Worm (Caenorhabditis elegans) whole organism, young adult: ENCODE results near the gene srw-87.

ENCODE experiments used
- B0035.1 ChIP-seq: sonication (generic microtip); optimal IDR thresholded peaks from 2 replicates; lab custom pipeline; 2016; ENCODE audit warnings: missing genetic modification characterization, mild to moderate bottlenecking, missing compliant biosample characterization, missing genotype, missing genetic modification reagents
- B0261.1 ChIP-seq: sonication (generic microtip); optimal IDR thresholded peaks from 2 replicates; lab custom pipeline; 2016; ENCODE audit warnings: mild to moderate bottlenecking, missing genetic modification characterization, moderate library complexity, missing compliant biosample characterization
- B0336.3 ChIP-seq: fragments of 200-800 bp; sonication (Bioruptor generic); IDR thresholded peaks from 2 replicates; pipeline ENCODE4 v1.3.6; 2022; ENCODE audit warnings: missing genetic modification characterization, missing compliant biosample characterization
- D2030.7 ChIP-seq: fragments of 200-800 bp; sonication (Bioruptor generic); IDR thresholded peaks from 2 replicates; pipeline ENCODE4 v1.3.6; 2022; ENCODE audit warnings: missing genetic modification reagents, missing genetic modification characterization, missing compliant biosample characterization
- F10E7.11 ChIP-seq: sonication (generic microtip); optimal IDR thresholded peaks from 2 replicates; lab custom pipeline; 2017; ENCODE audit warnings: mild to moderate bottlenecking, missing genetic modification characterization, moderate library complexity, missing compliant biosample characterization
- F37B4.10 ChIP-seq: fragments of 200-800 bp; sonication (Bioruptor generic); IDR thresholded peaks from 2 replicates; pipeline ENCODE4 v1.3.6; 2022; ENCODE audit warnings: missing genetic modification characterization, missing compliant biosample characterization
- F49E8.2 ChIP-seq: sonication (generic microtip); optimal IDR thresholded peaks from 3 replicates; lab custom pipeline; 2017; ENCODE audit warnings: missing genetic modification characterization, mild to moderate bottlenecking, missing compliant biosample characterization, antibody characterized with exemption, moderate library complexity; ENCODE audit not compliant: insufficient read depth
- F52B5.7 ChIP-seq: sonication (generic microtip); optimal IDR thresholded peaks from 2 replicates; lab custom pipeline; 2016; ENCODE audit warnings: mild to moderate bottlenecking, missing genetic modification characterization, missing compliant biosample characterization
- K11D2.4 ChIP-seq: fragments of 200-800 bp; sonication (Bioruptor generic); IDR thresholded peaks from 2 replicates; pipeline ENCODE4 v1.3.6; 2022; ENCODE audit warnings: missing genetic modification reagents, missing genetic modification characterization, missing compliant biosample characterization
- Y53F4B.3 ChIP-seq: fragments of 200-800 bp; sonication (Bioruptor generic); IDR thresholded peaks from 2 replicates; pipeline ENCODE4 v1.3.6; 2022; ENCODE audit warnings: missing genetic modification reagents, missing genetic modification characterization, missing compliant biosample characterization
- Y67H2A.10 ChIP-seq: fragments of 200-800 bp; sonication (Bioruptor generic); conservative IDR thresholded peaks from 2 replicates; pipeline ENCODE4 v1.3.6; 2022; ENCODE audit warnings: missing genetic modification reagents, missing genetic modification characterization, missing compliant biosample characterization
- Y79H2A.3 ChIP-seq: fragments of 200-800 bp; sonication (Bioruptor generic); conservative IDR thresholded peaks from 2 replicates; pipeline ENCODE4 v1.3.6; 2022; ENCODE audit warnings: missing genetic modification reagents, missing genetic modification characterization, missing compliant biosample characterization
- ZK185.1 ChIP-seq: sonication (generic microtip); optimal IDR thresholded peaks from 2 replicates; lab custom pipeline; 2016; ENCODE audit warnings: mild to moderate bottlenecking, missing genetic modification characterization, missing compliant biosample characterization; ENCODE audit not compliant: poor library complexity, severe bottlenecking
- atf-7 ChIP-seq: sonication (generic microtip); optimal IDR thresholded peaks from 2 replicates; lab custom pipeline; 2017; ENCODE audit warnings: mild to moderate bottlenecking, missing genetic modification characterization, missing compliant biosample characterization
- attf-6 ChIP-seq: fragments of 200-800 bp; sonication (Bioruptor generic); IDR thresholded peaks from 2 replicates; pipeline ENCODE4 v1.3.6; 2022; ENCODE audit warnings: missing genetic modification reagents, missing genetic modification characterization, missing compliant biosample characterization
- bed-1 ChIP-seq: fragments of 200-800 bp; sonication (Bioruptor generic); IDR thresholded peaks from 2 replicates; pipeline ENCODE4 v1.3.6; 2022; ENCODE audit warnings: missing genetic modification reagents, missing genetic modification characterization, missing compliant biosample characterization
- cebp-2 ChIP-seq: fragments of 200-800 bp; sonication (Bioruptor generic); IDR thresholded peaks from 2 replicates; pipeline ENCODE4 v1.3.6; 2022; ENCODE audit warnings: missing genetic modification characterization, missing compliant biosample characterization
- chd-7 ChIP-seq: sonication (generic microtip); optimal IDR thresholded peaks from 2 replicates; lab custom pipeline; 2016; ENCODE audit warnings: mild to moderate bottlenecking, missing genetic modification characterization, moderate library complexity, missing compliant biosample characterization
- dox-1 ChIP-seq: fragments of 200-800 bp; sonication (Bioruptor generic); IDR thresholded peaks from 2 replicates; pipeline ENCODE4 v1.3.6; 2022; ENCODE audit warnings: missing genetic modification reagents, missing genetic modification characterization, missing compliant biosample characterization
- dpff-1 ChIP-seq: sonication (generic microtip); optimal IDR thresholded peaks from 2 replicates; lab custom pipeline; 2017; ENCODE audit warnings: mild to moderate bottlenecking, missing genetic modification characterization, missing compliant biosample characterization
- dpl-1 ChIP-seq: fragments of 150-350 bp; optimal IDR thresholded peaks from 2 replicates; lab custom pipeline; 2014; ENCODE audit warnings: missing biosample characterization, missing genetic modification reagents, missing genetic modification characterization
- ekl-4 ChIP-seq: fragments of 200-800 bp; sonication (Bioruptor generic); IDR thresholded peaks from 2 replicates; pipeline ENCODE4 v1.3.6; 2022; ENCODE audit warnings: missing genetic modification reagents, missing genetic modification characterization, missing compliant biosample characterization
- fkh-3 ChIP-seq: sonication (generic microtip); optimal IDR thresholded peaks from 2 replicates; lab custom pipeline; 2016; ENCODE audit warnings: mild to moderate bottlenecking, missing genetic modification characterization, missing compliant biosample characterization
- gei-17 ChIP-seq: fragments of 200-800 bp; sonication (Bioruptor generic); optimal IDR thresholded peaks from 2 replicates; lab custom pipeline; 2018; ENCODE audit warnings: mild to moderate bottlenecking, missing genetic modification characterization, missing compliant biosample characterization
- hmg-1.2 ChIP-seq: fragments of 200-800 bp; sonication (Bioruptor generic); IDR thresholded peaks from 2 replicates; pipeline ENCODE4 v1.3.6; 2022; ENCODE audit warnings: missing genetic modification reagents, missing genetic modification characterization, missing compliant biosample characterization
- lag-1 ChIP-seq: fragments of 200-800 bp; sonication (Bioruptor generic); IDR thresholded peaks from 2 replicates; pipeline ENCODE4 v1.3.6; 2022; ENCODE audit warnings: missing genetic modification reagents, missing genetic modification characterization, missing compliant biosample characterization
- let-526 ChIP-seq: fragments of 200-800 bp; sonication (Bioruptor generic); IDR thresholded peaks from 2 replicates; pipeline ENCODE4 v1.3.6; 2022; ENCODE audit warnings: missing genetic modification reagents, missing genetic modification characterization, missing compliant biosample characterization
- lin-26 ChIP-seq: fragments of 200-800 bp; sonication (Bioruptor generic); IDR thresholded peaks from 2 replicates; pipeline ENCODE4 v1.3.6; 2022; ENCODE audit warnings: missing genetic modification reagents, missing genetic modification characterization, missing compliant biosample characterization
- lin-35 ChIP-seq, 3 experiments: fragments of 150-350 bp in 2 of 3; sonication (generic microtip) in 1 of 3; optimal IDR thresholded peaks; 2 replicates each; lab custom pipeline; 2014 to 2018; ENCODE audit warnings: missing biosample characterization in 3 of 3, missing genetic modification characterization in 3 of 3, missing genetic modification reagents in 3 of 3
- lin-40 ChIP-seq: sonication (generic microtip); optimal IDR thresholded peaks from 2 replicates; lab custom pipeline; 2016; ENCODE audit warnings: missing genetic modification characterization, mild to moderate bottlenecking, missing compliant biosample characterization, missing genotype, missing genetic modification reagents
- lsl-1 ChIP-seq: fragments of 200-800 bp; sonication (Bioruptor generic); optimal IDR thresholded peaks from 2 replicates; lab custom pipeline; 2018; ENCODE audit warnings: mild to moderate bottlenecking, missing genetic modification characterization, moderate library complexity, missing compliant biosample characterization
- madf-6 ChIP-seq: fragments of 200-800 bp; sonication (Bioruptor generic); IDR thresholded peaks from 2 replicates; pipeline ENCODE4 v1.3.6; 2022; ENCODE audit warnings: missing genetic modification reagents, missing genetic modification characterization, missing compliant biosample characterization
- mel-28 ChIP-seq: sonication (generic microtip); optimal IDR thresholded peaks from 2 replicates; lab custom pipeline; 2016; ENCODE audit warnings: borderline replicate concordance, mild to moderate bottlenecking, missing genetic modification characterization, missing compliant biosample characterization
- mes-4 ChIP-seq: sonication (generic microtip); optimal IDR thresholded peaks from 2 replicates; lab custom pipeline; 2016; ENCODE audit warnings: missing genotype, missing genetic modification characterization, missing compliant biosample characterization
- nhr-27 ChIP-seq: fragments of 200-800 bp; sonication (Bioruptor generic); optimal IDR thresholded peaks from 2 replicates; lab custom pipeline; 2018; ENCODE audit warnings: mild to moderate bottlenecking, missing genetic modification characterization, moderate library complexity, missing compliant biosample characterization
- nhr-80 ChIP-seq: sonication (generic microtip); optimal IDR thresholded peaks from 2 replicates; lab custom pipeline; 2016; ENCODE audit warnings: missing genetic modification characterization, missing compliant biosample characterization
- nhr-90 ChIP-seq: sonication (generic microtip); optimal IDR thresholded peaks from 2 replicates; lab custom pipeline; 2016; ENCODE audit warnings: missing genotype, mild to moderate bottlenecking, missing genetic modification characterization, missing compliant biosample characterization
- pbrm-1 ChIP-seq: fragments of 200-800 bp; sonication (Bioruptor generic); IDR thresholded peaks from 2 replicates; pipeline ENCODE4 v1.3.6; 2022; ENCODE audit warnings: missing genetic modification reagents, missing genetic modification characterization, missing compliant biosample characterization
- rcor-1 ChIP-seq: fragments of 200-800 bp; sonication (Bioruptor generic); IDR thresholded peaks from 2 replicates; pipeline ENCODE4 v1.3.6; 2022; ENCODE audit warnings: missing genetic modification reagents, missing genetic modification characterization, missing compliant biosample characterization
- repo-1 ChIP-seq: sonication (generic microtip); optimal IDR thresholded peaks from 2 replicates; lab custom pipeline; 2017; ENCODE audit warnings: mild to moderate bottlenecking, missing genetic modification characterization, missing compliant biosample characterization
- rpc-1 ChIP-seq, 2 experiments: fragments of 150-350 bp in 1 of 2; sonication (generic microtip) in 1 of 2; optimal IDR thresholded peaks; 2 replicates each; lab custom pipeline; 2014 to 2018; ENCODE audit warnings: missing biosample characterization in 1 of 2, missing genetic modification characterization in 1 of 2, missing genetic modification reagents in 1 of 2, missing genotype in 1 of 2
- sdz-38 ChIP-seq: sonication (generic microtip); optimal IDR thresholded peaks from 2 replicates; lab custom pipeline; 2016; ENCODE audit warnings: missing genotype, missing genetic modification characterization, missing compliant biosample characterization
- sea-2 ChIP-seq: fragments of 200-800 bp; sonication (Bioruptor generic); IDR thresholded peaks from 2 replicates; pipeline ENCODE4 v1.3.6; 2022; ENCODE audit warnings: missing genetic modification characterization, missing compliant biosample characterization
- snpc-1.3 ChIP-seq: sonication (generic microtip); optimal IDR thresholded peaks from 2 replicates; lab custom pipeline; 2017; ENCODE audit warnings: missing genetic modification characterization, mild to moderate bottlenecking, missing compliant biosample characterization, antibody characterized with exemption, moderate library complexity, missing genotype, missing genetic modification reagents; ENCODE audit not compliant: insufficient read depth
- snpc-3.4 ChIP-seq: sonication (generic microtip); optimal IDR thresholded peaks from 2 replicates; lab custom pipeline; 2017; ENCODE audit warnings: missing genetic modification characterization, mild to moderate bottlenecking, missing compliant biosample characterization, antibody characterized with exemption, moderate library complexity, missing genotype, missing genetic modification reagents
- somi-1 ChIP-seq: fragments of 200-800 bp; sonication (Bioruptor generic); optimal IDR thresholded peaks from 2 replicates; lab custom pipeline; 2018; ENCODE audit warnings: mild to moderate bottlenecking, missing genetic modification characterization, missing compliant biosample characterization
- tbx-9 ChIP-seq: sonication (generic microtip); optimal IDR thresholded peaks from 2 replicates; lab custom pipeline; 2016; ENCODE audit warnings: borderline replicate concordance, missing genetic modification characterization, inconsistent platforms, missing compliant biosample characterization
- unc-62 ChIP-seq: fragments of 150-350 bp; optimal IDR thresholded peaks from 2 replicates; lab custom pipeline; 2014; ENCODE audit warnings: missing biosample characterization, missing genetic modification reagents, missing genetic modification characterization
- ztf-18 ChIP-seq: sonication (generic microtip); optimal IDR thresholded peaks from 2 replicates; lab custom pipeline; 2016; ENCODE audit warnings: missing genotype, mild to moderate bottlenecking, missing genetic modification characterization, missing compliant biosample characterization

Gene srw-87

ce11 chrV:16355941-16356340 lies 19.5 kb downstream of the srw-87 start (continued):
- TF ChIP-seq let-526 (0 out of 2 replicates have a peak, but pooled peaks have one; percentile 37), rpc-1 (optimal IDR thresholded peaks at IDR 0.05; lab: Kevin White, UChicago) (no peak), rpc-1 (tag; optimal IDR thresholded peaks at IDR 0.05; lab: Kevin White, UChicago) (no peak), madf-6 (GFP tag; lab: Robert Waterston, UW) (no peak; the same call in 1 of the 2 replicates), dox-1 (GFP tag; lab: Robert Waterston, UW) (peak; percentile 94), snpc-1.3 (tag; lab: Kevin White, UChicago) (no peak), lin-35 (GFP tag; optimal IDR thresholded peaks at IDR 0.05; lab: Kevin White, UChicago) (peak in 1 of 3 experiments; percentile 64), nhr-27 (peak; percentile 14), ztf-18 (tag; lab: Kevin White, UChicago) (peak; percentile 47), B0336.3 (GFP tag; lab: Robert Waterston, UW) (peak; percentile 95), chd-7 (tag; lab: Kevin White, UChicago) (peak; percentile 91), somi-1 (GFP tag; lab: Kevin White, UChicago) (peak; percentile 91), cebp-2 (no peak), unc-62 (GFP tag; lab: Kevin White, UChicago) (no peak), nhr-90 (tag; lab: Kevin White, UChicago) (peak; percentile 63), hmg-1.2 (peak; percentile 95), mes-4 (no peak), dpff-1 (no peak), Y67H2A.10 (GFP tag; lab: Robert Waterston, UW) (no peak), F52B5.7 (tag; lab: Kevin White, UChicago) (peak; percentile 80), sdz-38 (tag; lab: Kevin White, UChicago) (no peak), sea-2 (GFP tag; lab: Robert Waterston, UW) (no peak), pbrm-1 (GFP tag; lab: Robert Waterston, UW) (peak; percentile 77), Y79H2A.3 (GFP tag; lab: Robert Waterston, UW) (no peak), ekl-4 (GFP tag; lab: Robert Waterston, UW) (peak; percentile 79; the same call in 1 of the 2 replicates), lin-26 (GFP tag; lab: Robert Waterston, UW) (peak; percentile 88), F10E7.11 (tag; lab: Kevin White, UChicago) (no peak), mel-28 (tag; lab: Kevin White, UChicago) (peak; percentile 43), tbx-9 (tag; lab: Kevin White, UChicago) (no peak), lsl-1 (no peak), lin-40 (tag; lab: Kevin White, UChicago) (peak; percentile 90), bed-1 (no peak), F49E8.2 (tag; lab: Kevin White, UChicago) (no peak), F37B4.10 (GFP tag; lab: Robert Waterston, UW) (no peak), K11D2.4 (peak; percentile 88), attf-6 (GFP tag; lab: Robert Waterston, UW) (peak; percentile 73), gei-17 (peak; percentile 77), repo-1 (tag; lab: Kevin White, UChicago) (peak; percentile 67), snpc-3.4 (no peak), fkh-3 (tag; lab: Kevin White, UChicago) (no peak), Y53F4B.3 (GFP tag; lab: Robert Waterston, UW) (no peak), D2030.7 (GFP tag; lab: Robert Waterston, UW) (no peak), B0261.1 (tag; lab: Kevin White, UChicago) (peak; percentile 30), ZK185.1 (tag; lab: Kevin White, UChicago) (peak; percentile 60), nhr-80 (tag; lab: Kevin White, UChicago) (peak; percentile 82), dpl-1 (no peak), atf-7 (tag; lab: Kevin White, UChicago) (peak; percentile 75), B0035.1 (tag; lab: Kevin White, UChicago) (peak; percentile 28), rcor-1 (GFP tag; lab: Robert Waterston, UW) (no peak), lag-1 (GFP tag; lab: Robert Waterston, UW) (no peak)
